Worm (Caenorhabditis elegans) whole organism, early embryonic: ENCODE measurements around the gene Y41C4A.21.
A peak's percentile ranks its signal among the peaks of the same experiment; 100 is the strongest.

Experiments used
- B0310.2 ChIP-seq: sonication (generic microtip); optimal IDR thresholded peaks from 2 replicates; lab custom pipeline; 2016; ENCODE audit warnings: mild to moderate bottlenecking, missing genetic modification characterization, missing compliant biosample characterization
- F13C5.2 ChIP-seq: sonication (generic microtip); optimal IDR thresholded peaks from 2 replicates; lab custom pipeline; 2017; ENCODE audit warnings: mild to moderate bottlenecking, missing genetic modification characterization, inconsistent platforms, missing compliant biosample characterization
- aly-1 ChIP-seq: sonication (generic microtip); optimal IDR thresholded peaks from 2 replicates; lab custom pipeline; 2016; ENCODE audit warnings: missing genetic modification characterization, missing compliant biosample characterization
- ama-1 ChIP-seq: fragments of 150-350 bp; optimal IDR thresholded peaks from 2 replicates; lab custom pipeline; 2014
- ceh-13 ChIP-seq: fragments of 200-800 bp; sonication (Bioruptor generic); optimal IDR thresholded peaks from 2 replicates; lab custom pipeline; 2018; ENCODE audit warnings: mild to moderate bottlenecking, missing genetic modification characterization, missing compliant biosample characterization
- ceh-36 ChIP-seq: sonication (generic microtip); optimal IDR thresholded peaks from 2 replicates; lab custom pipeline; 2016; ENCODE audit warnings: missing genetic modification characterization, inconsistent platforms, missing compliant biosample characterization
- ets-7 ChIP-seq: sonication (generic microtip); optimal IDR thresholded peaks from 2 replicates; lab custom pipeline; 2016; ENCODE audit warnings: missing genotype, missing genetic modification characterization, missing compliant biosample characterization
- flt-1 ChIP-seq: fragments of 200-800 bp; sonication (Bioruptor generic); IDR thresholded peaks from 2 replicates; pipeline ENCODE4 v1.3.6; 2022; ENCODE audit warnings: missing genetic modification characterization, missing compliant biosample characterization
- hmbx-1 ChIP-seq: sonication (generic microtip); optimal IDR thresholded peaks from 2 replicates; lab custom pipeline; 2016; ENCODE audit warnings: mild to moderate bottlenecking, missing genetic modification characterization, missing compliant biosample characterization
- hmg-4 ChIP-seq: fragments of 200-800 bp; sonication (Bioruptor generic); optimal IDR thresholded peaks from 2 replicates; lab custom pipeline; 2018; ENCODE audit warnings: mild to moderate bottlenecking, missing genetic modification characterization, missing compliant biosample characterization
- hnd-1 ChIP-seq: sonication (generic microtip); optimal IDR thresholded peaks from 2 replicates; lab custom pipeline; 2016; ENCODE audit warnings: missing genetic modification characterization, missing compliant biosample characterization
- pes-1 ChIP-seq: fragments of 200-800 bp; sonication (Bioruptor generic); IDR thresholded peaks from 2 replicates; pipeline ENCODE4 v1.3.6; 2022; ENCODE audit warnings: missing genetic modification reagents, missing genetic modification characterization, missing compliant biosample characterization
- scrt-1 ChIP-seq: fragments of 200-800 bp; sonication (Bioruptor generic); IDR thresholded peaks from 2 replicates; pipeline ENCODE4 v1.3.6; 2022; ENCODE audit warnings: missing genetic modification characterization, missing compliant biosample characterization
- sea-1 ChIP-seq: fragments of 200-800 bp; sonication (Bioruptor generic); conservative IDR thresholded peaks from 2 replicates; pipeline ENCODE4 v1.3.6; 2022; ENCODE audit warnings: missing genetic modification characterization, missing compliant biosample characterization
- tbx-11 ChIP-seq: fragments of 200-800 bp; sonication (Bioruptor generic); IDR thresholded peaks from 2 replicates; pipeline ENCODE4 v1.3.6; 2022; ENCODE audit warnings: missing genetic modification characterization, missing compliant biosample characterization
- tbx-37 ChIP-seq: fragments of 200-800 bp; sonication (Bioruptor generic); conservative IDR thresholded peaks from 2 replicates; pipeline ENCODE4 v1.3.6; 2022; ENCODE audit warnings: missing genetic modification reagents, missing genetic modification characterization, missing compliant biosample characterization
- tra-4 ChIP-seq: sonication (generic microtip); optimal IDR thresholded peaks from 2 replicates; lab custom pipeline; 2017; ENCODE audit warnings: missing genetic modification characterization, missing compliant biosample characterization

Y41C4A.21 gene

DNA sequence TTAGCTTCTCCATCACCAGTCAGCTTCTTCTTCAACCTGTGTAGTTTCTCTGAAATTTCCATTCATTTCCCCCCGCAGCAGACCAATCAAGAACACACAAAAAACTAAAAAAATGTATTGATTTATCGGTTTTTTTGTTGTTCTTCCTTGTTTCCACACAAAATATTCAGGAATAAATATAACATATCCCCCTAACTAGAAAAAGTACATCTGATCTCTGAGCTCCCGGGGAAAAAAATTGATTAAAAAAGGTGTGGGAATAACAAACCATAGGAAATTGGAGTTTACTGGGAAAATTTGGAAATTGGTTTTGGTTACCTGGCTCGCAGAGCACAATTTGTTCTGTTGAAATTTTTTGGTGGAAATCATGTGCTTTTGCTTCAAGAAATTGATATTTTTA is 37.2 kb upstream of the Y41C4A.21 start, which contains the start of gene Y41C4A.22:
Gene Y41C4A.22 (plus strand): TSS at position 301 of the 400 bp plus-strand sequence.
- TF ChIP-seq F13C5.2 (tag; lab: Kevin White, UChicago) (no peak), hmg-4 (GFP tag; lab: Kevin White, UChicago) (no peak), tbx-37 (GFP tag; lab: Robert Waterston, UW) (no peak), hnd-1 (tag; lab: Kevin White, UChicago) (no peak), tbx-11 (GFP tag; lab: Robert Waterston, UW) (no peak), scrt-1 (GFP tag; lab: Robert Waterston, UW) (no peak), pes-1 (no peak), ets-7 (no peak), ceh-13 (GFP tag; lab: Kevin White, UChicago) (no peak), aly-1 (tag; lab: Kevin White, UChicago) (no peak), hmbx-1 (tag; lab: Kevin White, UChicago) (no peak)

DNA sequence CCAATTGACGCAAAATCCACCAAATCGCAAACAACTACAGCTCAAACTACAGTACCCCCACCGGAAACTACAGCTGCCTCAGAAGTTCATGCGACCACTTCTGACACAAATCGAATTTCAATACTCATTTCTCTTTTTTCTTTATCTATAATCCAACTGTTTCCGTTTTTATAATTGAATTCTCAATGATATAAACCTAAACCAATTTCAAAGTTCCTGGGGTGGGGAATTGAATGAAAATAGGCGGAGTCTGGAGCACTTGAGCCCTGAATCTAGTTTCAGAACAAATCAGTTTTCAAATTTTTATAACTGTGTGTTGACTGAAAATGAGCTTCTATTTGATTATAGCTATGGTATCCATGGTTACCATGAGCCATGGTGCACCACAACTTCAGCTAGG is 35.9 kb upstream of the Y41C4A.21 start, which contains the start of gene Y41C4A.6:
Gene Y41C4A.6 (plus strand): TSS at position 301 of the 400 bp plus-strand sequence.
- no peak for TF ChIP-seq F13C5.2 (tag; lab: Kevin White, UChicago)
- no peak for TF ChIP-seq ceh-13 (GFP tag; lab: Kevin White, UChicago)
- no peak for TF ChIP-seq ets-7
- no peak for TF ChIP-seq hmbx-1 (tag; lab: Kevin White, UChicago)
- TF ChIP-seq flt-1 (GFP tag; lab: Robert Waterston, UW) = no peak
- TF ChIP-seq tbx-11 (GFP tag; lab: Robert Waterston, UW) = no peak
- no peak for TF ChIP-seq sea-1 (GFP tag; lab: Robert Waterston, UW)
- TF ChIP-seq B0310.2 (tag; lab: Kevin White, UChicago) = no peak
- TF ChIP-seq aly-1 (tag; lab: Kevin White, UChicago) = no peak
- no peak for TF ChIP-seq tra-4 (tag; lab: Kevin White, UChicago)
- no peak for TF ChIP-seq hnd-1 (tag; lab: Kevin White, UChicago)
- no peak for TF ChIP-seq pes-1
- TF ChIP-seq tbx-37 (GFP tag; lab: Robert Waterston, UW) = no peak
- TF ChIP-seq scrt-1 (GFP tag; lab: Robert Waterston, UW) = no peak
- no peak for TF ChIP-seq hmg-4 (GFP tag; lab: Kevin White, UChicago)
- no peak for TF ChIP-seq ama-1 (lab: Kevin White, UChicago)
- no peak for TF ChIP-seq ceh-36

DNA sequence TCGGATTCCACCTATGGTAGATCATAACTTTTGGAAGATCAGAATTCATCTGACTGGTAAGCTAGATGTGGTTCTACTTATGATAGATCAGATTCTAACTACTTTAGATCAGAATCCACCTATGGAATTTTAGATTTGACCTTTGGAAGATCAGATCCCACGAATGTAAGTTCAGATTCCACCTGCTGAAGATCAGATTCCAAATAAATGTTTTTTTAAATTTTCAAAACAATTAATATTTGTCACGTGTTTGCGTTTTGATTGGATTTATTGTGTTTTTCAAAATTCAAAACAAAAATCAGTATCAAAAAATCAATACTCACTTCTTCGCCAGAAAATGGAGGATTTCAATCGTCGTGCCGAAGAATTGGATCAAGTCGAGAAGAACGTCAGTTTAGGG is 33.6 kb upstream of the Y41C4A.21 start, which contains the start of gene Y41C4A.7:
Gene Y41C4A.7 (plus strand): TSS at position 301 of the 400 bp plus-strand sequence.
- no peak for TF ChIP-seq ceh-36
- TF ChIP-seq tra-4 (tag; lab: Kevin White, UChicago) = no peak
- TF ChIP-seq tbx-37 (GFP tag; lab: Robert Waterston, UW) = no peak
- no peak for TF ChIP-seq B0310.2 (tag; lab: Kevin White, UChicago)
- no peak for TF ChIP-seq hmbx-1 (tag; lab: Kevin White, UChicago)
- no peak for TF ChIP-seq ets-7
- TF ChIP-seq hmg-4 (GFP tag; lab: Kevin White, UChicago) = no peak
- no peak for TF ChIP-seq tbx-11 (GFP tag; lab: Robert Waterston, UW)
- no peak for TF ChIP-seq F13C5.2 (tag; lab: Kevin White, UChicago)
- TF ChIP-seq ceh-13 (GFP tag; lab: Kevin White, UChicago) = no peak
- no peak for TF ChIP-seq pes-1
- no peak for TF ChIP-seq scrt-1 (GFP tag; lab: Robert Waterston, UW)
- TF ChIP-seq flt-1 (GFP tag; lab: Robert Waterston, UW) = no peak
- no peak for TF ChIP-seq ama-1 (lab: Kevin White, UChicago)
- TF ChIP-seq hnd-1 (tag; lab: Kevin White, UChicago) = no peak
- TF ChIP-seq aly-1 (tag; lab: Kevin White, UChicago) = no peak
- TF ChIP-seq sea-1 (GFP tag; lab: Robert Waterston, UW) = no peak

DNA sequence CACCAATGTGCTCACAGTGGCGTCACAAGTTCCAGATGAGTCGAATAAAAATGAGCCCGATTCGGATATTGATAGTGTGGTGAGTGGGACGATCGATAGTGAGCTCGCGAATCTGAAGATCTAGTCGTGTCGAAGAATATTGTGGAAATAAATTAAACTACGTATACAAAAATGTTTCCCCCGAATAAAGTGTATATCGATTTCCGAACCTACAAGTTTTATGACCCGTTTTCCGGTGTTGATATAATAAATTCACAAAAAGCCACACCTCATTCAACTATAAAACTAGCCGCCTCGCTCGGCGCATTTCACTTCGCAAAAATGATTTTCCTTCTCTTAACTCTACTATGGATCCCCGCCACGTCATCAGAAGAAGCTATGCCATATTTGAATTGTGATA is 32.2 kb upstream of the Y41C4A.21 start, which contains the start of gene pqn-84:
Gene pqn-84 (plus strand): TSS at position 301 of the 400 bp plus-strand sequence.
- TF ChIP-seq ceh-36 (no peak), sea-1 (GFP tag; lab: Robert Waterston, UW) (no peak), hnd-1 (tag; lab: Kevin White, UChicago) (no peak), aly-1 (tag; lab: Kevin White, UChicago) (no peak), hmg-4 (GFP tag; lab: Kevin White, UChicago) (no peak), hmbx-1 (tag; lab: Kevin White, UChicago) (no peak), pes-1 (no peak), tra-4 (tag; lab: Kevin White, UChicago) (no peak), ama-1 (lab: Kevin White, UChicago) (no peak), F13C5.2 (tag; lab: Kevin White, UChicago) (no peak), tbx-11 (GFP tag; lab: Robert Waterston, UW) (no peak), flt-1 (GFP tag; lab: Robert Waterston, UW) (no peak), ceh-13 (GFP tag; lab: Kevin White, UChicago) (no peak), scrt-1 (GFP tag; lab: Robert Waterston, UW) (no peak), ets-7 (no peak), tbx-37 (GFP tag; lab: Robert Waterston, UW) (no peak), B0310.2 (tag; lab: Kevin White, UChicago) (no peak)

DNA sequence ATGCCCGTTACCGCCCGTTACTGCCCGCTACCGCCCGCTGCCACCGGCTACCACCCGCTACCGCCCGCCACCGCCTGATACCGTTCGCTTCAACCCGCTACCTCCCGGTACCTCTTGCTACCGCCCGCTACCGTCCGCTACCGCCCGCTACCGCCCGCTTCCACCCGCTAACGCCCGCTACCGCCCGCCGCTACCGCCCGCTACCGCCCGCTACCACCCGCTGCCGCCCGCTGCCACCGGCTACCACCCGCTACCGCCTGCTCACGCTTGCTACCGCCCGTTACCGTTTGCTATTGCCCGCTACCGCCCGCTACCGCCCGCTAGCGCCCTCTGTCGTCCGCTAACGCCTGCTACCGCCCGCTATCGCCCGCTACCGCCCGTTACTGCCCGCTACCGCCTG is 30.3 kb upstream of the Y41C4A.21 start:
- TF ChIP-seq hmg-4 (GFP tag; lab: Kevin White, UChicago) (no peak), tbx-37 (GFP tag; lab: Robert Waterston, UW) (no peak), ama-1 (lab: Kevin White, UChicago) (no peak), tbx-11 (GFP tag; lab: Robert Waterston, UW) (0 out of 2 replicates have a peak, but pooled peaks have one; percentile 16), pes-1 (no peak), B0310.2 (tag; lab: Kevin White, UChicago) (peak; percentile 13), aly-1 (tag; lab: Kevin White, UChicago) (no peak), hmbx-1 (tag; lab: Kevin White, UChicago) (no peak)

DNA sequence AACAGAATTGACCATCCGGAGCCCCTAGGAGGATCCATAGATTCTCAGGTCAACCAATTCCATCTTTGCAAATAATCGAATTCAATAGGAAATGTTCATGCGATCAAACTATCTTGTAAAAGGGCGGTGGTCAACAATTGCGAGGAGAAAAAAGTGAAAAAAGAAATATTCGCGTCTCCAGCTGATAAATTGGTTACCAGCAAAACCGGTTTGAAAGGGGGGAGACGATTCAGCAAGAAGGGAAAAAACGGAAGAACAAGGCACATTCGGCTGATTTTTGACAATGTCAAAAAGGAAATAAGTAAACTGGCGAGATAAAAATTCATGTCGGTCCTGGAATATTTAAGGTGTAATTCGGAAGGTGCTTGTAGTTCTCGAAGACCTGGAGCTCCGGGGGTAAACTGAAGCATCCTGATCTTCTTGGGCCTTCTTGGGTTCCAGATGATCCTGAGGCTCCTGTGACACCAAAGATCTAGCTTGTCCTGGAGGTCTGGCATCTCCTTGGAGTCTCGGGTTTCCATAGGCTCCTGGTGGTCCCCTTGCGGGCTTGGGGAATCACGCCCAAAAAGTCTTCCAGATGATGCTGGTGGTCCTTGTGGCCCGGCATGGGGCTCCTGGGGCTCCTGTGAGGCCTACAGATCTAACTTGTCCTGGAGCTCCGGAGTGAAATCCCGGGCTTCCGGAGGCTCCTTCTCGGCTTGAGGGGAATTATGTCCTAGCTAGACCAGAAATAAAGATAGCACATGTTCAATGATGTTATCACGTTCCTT is 29.0 kb upstream of the Y41C4A.21 start:
- no peak for TF ChIP-seq tbx-11 (GFP tag; lab: Robert Waterston, UW)
- no peak for TF ChIP-seq sea-1 (GFP tag; lab: Robert Waterston, UW)
- no peak for TF ChIP-seq hnd-1 (tag; lab: Kevin White, UChicago)
- TF ChIP-seq flt-1 (GFP tag; lab: Robert Waterston, UW) = no peak
- TF ChIP-seq F13C5.2 (tag; lab: Kevin White, UChicago) = no peak
- TF ChIP-seq ceh-36 = no peak
- no peak for TF ChIP-seq hmbx-1 (tag; lab: Kevin White, UChicago)
- TF ChIP-seq hmg-4 (GFP tag; lab: Kevin White, UChicago) = no peak
- TF ChIP-seq ama-1 (lab: Kevin White, UChicago) = no peak
- TF ChIP-seq tra-4 (tag; lab: Kevin White, UChicago) = no peak
- no peak for TF ChIP-seq ets-7
- no peak for TF ChIP-seq B0310.2 (tag; lab: Kevin White, UChicago)
- no peak for TF ChIP-seq aly-1 (tag; lab: Kevin White, UChicago)
- TF ChIP-seq tbx-37 (GFP tag; lab: Robert Waterston, UW) = no peak
